Fruit fly (Drosophila melanogaster) Kc167 (cell line): ENCODE measurements around the gene CG34135.

ENCODE experiments used
- Myc ChIP-seq: fragments of >200 bp; optimal IDR thresholded peaks from 2 replicates; lab custom pipeline; 2017; ENCODE audit warnings: missing external identifiers
- Sin3A ChIP-seq: fragments of >200 bp; optimal IDR thresholded peaks from 2 replicates; lab custom pipeline; 2018; ENCODE audit warnings: missing external identifiers
- h ChIP-seq: fragments of >200 bp; optimal IDR thresholded peaks from 3 replicates; lab custom pipeline; 2018; ENCODE audit warnings: missing external identifiers
- insv ChIP-seq: fragments of >200 bp; optimal IDR thresholded peaks from 3 replicates; lab custom pipeline; 2018; ENCODE audit warnings: missing external identifiers
- psq ChIP-seq: fragments of >200 bp; optimal IDR thresholded peaks from 2 replicates; lab custom pipeline; 2017; ENCODE audit warnings: missing external identifiers
- ttk ChIP-seq: sonication (Bioruptor generic); optimal IDR thresholded peaks from 2 replicates; lab custom pipeline; 2017; ENCODE audit warnings: missing external identifiers

The CG34135 gene

DNA sequence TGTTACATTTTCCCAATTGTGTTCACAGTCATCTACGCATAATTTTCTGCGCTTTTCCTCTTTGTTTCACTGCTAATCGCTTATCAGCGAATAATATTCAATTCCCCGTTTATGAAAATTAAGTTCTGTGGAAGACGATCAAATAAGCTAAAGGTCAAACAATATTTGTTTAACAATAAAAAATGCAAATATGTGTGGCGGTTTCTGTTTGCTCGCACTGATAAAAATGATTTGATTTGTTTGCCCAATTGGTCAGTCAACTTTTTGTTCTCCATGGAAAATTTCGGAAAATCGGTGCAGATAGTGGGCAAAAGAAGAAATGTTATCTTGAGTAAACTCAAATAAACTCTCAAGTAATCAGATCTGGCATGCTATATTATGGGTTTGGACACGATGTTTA lies 63.3 kb downstream of the CG34135 start:
- TF ChIP-seq Myc (no peak), Sin3A (no peak), psq (lab: Kevin White, UChicago) (no peak), h (lab: Kevin White, UChicago) (no peak), insv (lab: Kevin White, UChicago) (no peak), ttk (no peak)

DNA sequence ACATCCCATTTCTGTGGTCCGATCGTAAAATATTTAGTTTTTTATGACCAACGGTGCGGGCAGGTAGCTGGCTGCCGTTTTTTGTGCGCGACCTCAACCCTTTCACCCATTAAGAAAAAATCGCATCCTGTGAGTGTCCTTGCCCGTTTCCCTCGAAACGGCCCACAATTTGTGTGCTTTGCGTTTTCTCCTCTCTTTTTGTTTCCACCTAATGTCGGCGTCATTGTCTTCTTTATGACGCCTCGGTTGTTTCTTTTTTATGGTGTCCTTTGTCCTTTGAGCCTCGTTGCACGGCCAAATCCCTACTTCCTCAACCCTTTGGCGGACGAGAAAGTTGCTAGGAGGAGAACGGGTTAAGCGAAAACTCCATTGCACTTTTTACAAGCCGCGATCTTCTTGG lies 66.8 kb downstream of the CG34135 start:
- no peak for TF ChIP-seq ttk
- no peak for TF ChIP-seq Myc
- TF ChIP-seq Sin3A, result no peak
- TF ChIP-seq h (lab: Kevin White, UChicago), result no peak
- TF ChIP-seq insv (lab: Kevin White, UChicago), result no peak
- TF ChIP-seq psq (lab: Kevin White, UChicago), result no peak

DNA sequence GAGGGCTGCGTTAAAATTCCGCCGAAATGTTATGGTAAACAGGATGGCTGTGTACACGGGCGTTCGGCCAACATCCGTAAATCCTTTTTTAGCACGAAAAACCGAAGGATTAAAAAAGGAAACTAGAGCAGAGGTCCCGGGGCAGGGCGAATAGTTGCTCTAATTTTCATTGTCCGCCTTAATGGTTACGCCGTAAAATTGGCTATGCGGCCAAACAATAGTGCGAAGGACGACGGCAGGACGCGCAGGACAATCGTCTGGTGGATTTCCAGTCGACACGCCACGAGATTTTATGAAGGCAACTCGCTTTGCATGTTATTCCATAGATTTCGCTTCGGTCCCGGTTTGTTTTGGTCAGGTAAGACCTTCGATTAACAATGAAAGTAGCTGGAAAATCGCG lies 67.3 kb downstream of the CG34135 start:
- TF ChIP-seq insv (lab: Kevin White, UChicago) (no peak), ttk (no peak), h (lab: Kevin White, UChicago) (no peak), Sin3A (no peak), Myc (no peak), psq (lab: Kevin White, UChicago) (no peak)

DNA sequence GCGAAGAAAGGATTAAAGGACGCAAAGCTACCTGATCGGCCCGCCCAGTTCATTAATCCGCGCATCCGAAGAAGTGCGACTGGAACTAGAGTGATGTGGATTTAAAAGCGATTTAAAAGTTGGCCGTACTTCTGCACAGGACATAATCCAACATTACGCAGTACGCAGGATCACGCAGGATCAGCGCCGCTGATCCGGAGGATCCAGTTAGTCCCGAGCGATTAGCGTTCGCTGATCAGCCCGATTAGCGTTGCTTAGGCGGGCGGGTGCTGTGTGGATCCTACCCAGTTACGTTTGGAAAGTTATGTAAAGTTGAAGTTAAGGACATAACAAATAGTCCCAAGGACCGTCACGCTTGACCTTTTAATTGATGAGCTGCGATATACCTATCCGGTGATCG lies 68.8 kb downstream of the CG34135 start:
- no peak for TF ChIP-seq h (lab: Kevin White, UChicago)
- TF ChIP-seq Sin3A, result no peak
- TF ChIP-seq insv (lab: Kevin White, UChicago), result no peak
- TF ChIP-seq ttk, result no peak
- no peak for TF ChIP-seq Myc
- no peak for TF ChIP-seq psq (lab: Kevin White, UChicago)
